Fruit fly (Drosophila melanogaster) whole organism, embryonic: ENCODE data around the gene WDR79.

Source experiments
- Bteb2 ChIP-seq: fragments of 200-800 bp; sonication (Bioruptor generic); optimal IDR thresholded peaks from 2 replicates; lab custom pipeline; 2016; ENCODE audit warnings: missing biosample characterization, missing genetic modification characterization
- CG10267 ChIP-seq: fragments of 200-800 bp; sonication (Bioruptor generic); optimal IDR thresholded peaks from 2 replicates; lab custom pipeline; 2018; ENCODE audit warnings: missing biosample characterization, mild to moderate bottlenecking, missing genetic modification characterization, moderate library complexity
- CG10321 ChIP-seq: fragments of 200-800 bp; sonication (Bioruptor generic); IDR thresholded peaks from 2 replicates; pipeline ENCODE4 v1.3.6; 2022; ENCODE audit warnings: missing biosample characterization, missing genetic modification characterization
- CG10431 ChIP-seq: fragments of 200-800 bp; sonication (Bioruptor generic); optimal IDR thresholded peaks from 3 replicates; lab custom pipeline; 2018; ENCODE audit warnings: missing biosample characterization, mild to moderate bottlenecking, missing genetic modification characterization
- CG11247 ChIP-seq: fragments of 200-800 bp; sonication (Bioruptor generic); IDR thresholded peaks from 2 replicates; pipeline ENCODE4 v1.3.6; 2022; ENCODE audit warnings: missing biosample characterization, missing genetic modification characterization
- CG11696 ChIP-seq: fragments of 200-800 bp; sonication (Bioruptor generic); IDR thresholded peaks from 2 replicates; pipeline ENCODE4 v1.3.6; 2022; ENCODE audit warnings: missing biosample characterization, missing genetic modification characterization
- CG12104 ChIP-seq: fragments of 200-800 bp; sonication (Bioruptor generic); optimal IDR thresholded peaks from 3 replicates; lab custom pipeline; 2016; ENCODE audit warnings: missing biosample characterization, missing genetic modification characterization
- CG12155 ChIP-seq: fragments of 200-800 bp; sonication (Bioruptor generic); optimal IDR thresholded peaks from 3 replicates; lab custom pipeline; 2016; ENCODE audit warnings: missing biosample characterization, missing genetic modification characterization
- CG14710 ChIP-seq: fragments of 200-800 bp; sonication (Bioruptor generic); optimal IDR thresholded peaks from 3 replicates; lab custom pipeline; 2019; ENCODE audit warnings: missing biosample characterization, mild to moderate bottlenecking, missing genetic modification characterization, moderate library complexity
- CG16815 ChIP-seq: fragments of 200-800 bp; sonication (Bioruptor generic); optimal IDR thresholded peaks from 3 replicates; lab custom pipeline; 2017; ENCODE audit warnings: missing biosample characterization, mild to moderate bottlenecking, missing genetic modification characterization
- CG17361 ChIP-seq: fragments of 200-800 bp; sonication (Bioruptor generic); IDR thresholded peaks from 3 replicates; pipeline ENCODE4 v1.3.6; 2022; ENCODE audit warnings: missing biosample characterization, missing genetic modification characterization
- CG17568 ChIP-seq: fragments of 200-800 bp; sonication (Bioruptor generic); optimal IDR thresholded peaks from 2 replicates; lab custom pipeline; 2018; ENCODE audit warnings: missing biosample characterization, mild to moderate bottlenecking, missing genetic modification characterization, moderate library complexity
- CG17802 ChIP-seq: fragments of 200-800 bp; sonication (Bioruptor generic); optimal IDR thresholded peaks from 2 replicates; lab custom pipeline; 2018; ENCODE audit warnings: missing biosample characterization, mild to moderate bottlenecking, missing genetic modification characterization, moderate library complexity
- CG17912 ChIP-seq: fragments of 200-800 bp; sonication (Bioruptor generic); optimal IDR thresholded peaks from 2 replicates; lab custom pipeline; 2018; ENCODE audit warnings: missing biosample characterization, mild to moderate bottlenecking, missing genetic modification characterization
- CG18262 ChIP-seq: fragments of 200-800 bp; optimal IDR thresholded peaks from 3 replicates; lab custom pipeline; 2019; ENCODE audit warnings: missing biosample characterization, mild to moderate bottlenecking, missing genetic modification characterization, moderate library complexity
- CG2129 ChIP-seq: fragments of 200-800 bp; sonication (Bioruptor generic); IDR thresholded peaks from 2 replicates; pipeline ENCODE4 v1.3.6; 2022; ENCODE audit warnings: missing biosample characterization, missing genetic modification characterization; ENCODE audit not compliant: partially characterized antibody
- CG34224 ChIP-seq: fragments of 200-800 bp; sonication (Bioruptor generic); IDR thresholded peaks from 3 replicates; pipeline ENCODE4 v1.3.6; 2022; ENCODE audit warnings: missing biosample characterization, missing genetic modification characterization; ENCODE audit not compliant: partially characterized antibody
- CG34376 ChIP-seq: fragments of 200-800 bp; sonication (Bioruptor generic); optimal IDR thresholded peaks from 2 replicates; lab custom pipeline; 2018; ENCODE audit warnings: missing biosample characterization, mild to moderate bottlenecking, missing genetic modification characterization
- CG8089 ChIP-seq: fragments of 200-800 bp; sonication (Bioruptor generic); optimal IDR thresholded peaks from 3 replicates; lab custom pipeline; 2016; ENCODE audit warnings: missing biosample characterization, missing genetic modification characterization
- CG8924 ChIP-seq: fragments of 200-800 bp; optimal IDR thresholded peaks from 3 replicates; lab custom pipeline; 2019; ENCODE audit warnings: missing biosample characterization, mild to moderate bottlenecking, missing genetic modification characterization, moderate library complexity
- CkIIα-i1 ChIP-seq: fragments of 200-800 bp; sonication (Bioruptor generic); IDR thresholded peaks from 2 replicates; pipeline ENCODE4 v1.3.6; 2022; ENCODE audit warnings: missing biosample characterization, missing genetic modification characterization
- CrebB ChIP-seq: fragments of 200-800 bp; sonication (Bioruptor generic); optimal IDR thresholded peaks from 3 replicates; lab custom pipeline; 2018; ENCODE audit warnings: missing biosample characterization, mild to moderate bottlenecking, missing genetic modification characterization
- Dfd ChIP-seq, 2 experiments: fragments of >200 bp; optimal IDR thresholded peaks; 2 replicates each; lab custom pipeline; 2017; ENCODE audit warnings: missing biosample characterization in 2 of 2, missing genetic modification characterization in 2 of 2
- Dll ChIP-seq: fragments of 200-800 bp; sonication (Bioruptor generic); IDR thresholded peaks from 4 replicates; pipeline ENCODE4 v1.3.6; 2022; ENCODE audit warnings: missing biosample characterization, missing genetic modification characterization; ENCODE audit not compliant: partially characterized antibody
- HLHmδ ChIP-seq: fragments of 200-800 bp; sonication (Bioruptor generic); optimal IDR thresholded peaks from 2 replicates; lab custom pipeline; 2018; ENCODE audit warnings: missing biosample characterization, mild to moderate bottlenecking, missing genetic modification characterization, moderate library complexity
- HmgD ChIP-seq: fragments of 200-800 bp; sonication (Bioruptor generic); optimal IDR thresholded peaks from 3 replicates; lab custom pipeline; 2016; ENCODE audit warnings: missing biosample characterization, missing genetic modification characterization
- Lpt ChIP-seq: fragments of >200 bp; optimal IDR thresholded peaks from 2 replicates; lab custom pipeline; 2018; ENCODE audit warnings: missing biosample characterization, missing genetic modification characterization
- ab ChIP-seq: fragments of 200-800 bp; sonication (Bioruptor generic); optimal IDR thresholded peaks from 2 replicates; lab custom pipeline; 2016; ENCODE audit warnings: missing biosample characterization, missing genetic modification characterization
- ara ChIP-seq: fragments of 200-800 bp; sonication (Bioruptor generic); IDR thresholded peaks from 2 replicates; pipeline ENCODE4 v1.3.6; 2022; ENCODE audit warnings: missing biosample characterization, missing genetic modification characterization
- bab2 ChIP-seq: fragments of 200-800 bp; sonication (Bioruptor generic); optimal IDR thresholded peaks from 2 replicates; lab custom pipeline; 2016; ENCODE audit warnings: missing biosample characterization, missing genetic modification characterization
- bcd ChIP-seq: fragments of 200-800 bp; sonication (Bioruptor generic); optimal IDR thresholded peaks from 2 replicates; lab custom pipeline; 2017; ENCODE audit warnings: missing biosample characterization, mild to moderate bottlenecking, missing genetic modification characterization
- bowl ChIP-seq: fragments of 200-800 bp; sonication (Bioruptor generic); IDR thresholded peaks from 2 replicates; pipeline ENCODE4 v1.3.6; 2022; ENCODE audit warnings: missing biosample characterization, missing genetic modification characterization
- btn ChIP-seq: fragments of 200-800 bp; sonication (Bioruptor generic); optimal IDR thresholded peaks from 2 replicates; lab custom pipeline; 2016; ENCODE audit warnings: missing biosample characterization, missing genetic modification characterization
- chm ChIP-seq: fragments of 200-800 bp; sonication (Bioruptor generic); IDR thresholded peaks from 2 replicates; pipeline ENCODE4 v1.3.6; 2022; ENCODE audit warnings: missing biosample characterization, missing genetic modification characterization
- crol ChIP-seq: fragments of 200-800 bp; sonication (Bioruptor generic); IDR thresholded peaks from 2 replicates; pipeline ENCODE4 v1.3.6; 2022; ENCODE audit warnings: missing biosample characterization, missing genetic modification characterization
- crp ChIP-seq, 2 experiments: fragments of 200-800 bp; sonication (Bioruptor generic); optimal IDR thresholded peaks; 2 replicates in 1 of 2; 3 replicates in 1 of 2; lab custom pipeline; 2017; ENCODE audit warnings: missing biosample characterization in 2 of 2, missing genetic modification characterization in 2 of 2, mild to moderate bottlenecking in 1 of 2, moderate library complexity in 1 of 2
- dan ChIP-seq: fragments of 200-800 bp; sonication (Bioruptor generic); IDR thresholded peaks from 2 replicates; pipeline ENCODE4 v1.3.6; 2022; ENCODE audit warnings: missing biosample characterization, missing genetic modification characterization
- en ChIP-seq: fragments of 200-800 bp; sonication (Bioruptor generic); optimal IDR thresholded peaks from 2 replicates; lab custom pipeline; 2016; ENCODE audit warnings: missing biosample characterization, missing genetic modification characterization
- ftz-f1 ChIP-seq: fragments of 200-800 bp; sonication (Bioruptor generic); optimal IDR thresholded peaks from 2 replicates; lab custom pipeline; 2016; ENCODE audit warnings: missing biosample characterization, missing genetic modification characterization
- gcm2 ChIP-seq: fragments of 200-800 bp; sonication (Bioruptor generic); optimal IDR thresholded peaks from 2 replicates; lab custom pipeline; 2016; ENCODE audit warnings: missing biosample characterization, missing genetic modification characterization
- hb ChIP-seq: fragments of 200-800 bp; sonication (Bioruptor generic); IDR thresholded peaks from 3 replicates; pipeline ENCODE4 v1.3.6; 2022; ENCODE audit warnings: missing biosample characterization, missing genetic modification characterization; ENCODE audit not compliant: partially characterized antibody
- hkb ChIP-seq, 2 experiments: fragments of 200-800 bp in 1 of 2; fragments of >200 bp in 1 of 2; sonication (Bioruptor generic) in 1 of 2; IDR thresholded peaks in 1 of 2; optimal IDR thresholded peaks in 1 of 2; 2 replicates each; pipeline versions ENCODE4 v1.3.6 to Lab custom; 2017 to 2022; ENCODE audit warnings: missing biosample characterization in 1 of 2, missing genetic modification characterization in 1 of 2
- kay ChIP-seq: fragments of 200-800 bp; sonication (Bioruptor generic); optimal IDR thresholded peaks from 2 replicates; lab custom pipeline; 2016; ENCODE audit warnings: missing biosample characterization, missing genetic modification characterization
- lilli ChIP-seq: fragments of 200-800 bp; sonication (Bioruptor generic); optimal IDR thresholded peaks from 3 replicates; lab custom pipeline; 2016; ENCODE audit warnings: missing biosample characterization, missing genetic modification characterization
- mld ChIP-seq: fragments of 200-800 bp; sonication (Bioruptor generic); IDR thresholded peaks from 3 replicates; pipeline ENCODE4 v1.3.6; 2022; ENCODE audit warnings: missing biosample characterization, missing genetic modification characterization; ENCODE audit not compliant: partially characterized antibody
- run ChIP-seq: fragments of 200-800 bp; sonication (Bioruptor generic); optimal IDR thresholded peaks from 3 replicates; lab custom pipeline; 2018; ENCODE audit warnings: missing biosample characterization, mild to moderate bottlenecking, missing genetic modification characterization
- stc ChIP-seq: fragments of 200-800 bp; sonication (Bioruptor generic); IDR thresholded peaks from 2 replicates; pipeline ENCODE4 v1.3.6; 2022; ENCODE audit warnings: missing biosample characterization, missing genetic modification characterization
- tll ChIP-seq, 2 experiments: fragments of 200-800 bp in 1 of 2; fragments of >200 bp in 1 of 2; sonication (Bioruptor generic) in 1 of 2; optimal IDR thresholded peaks; 2 replicates each; lab custom pipeline; 2017 to 2019; ENCODE audit warnings: missing biosample characterization in 2 of 2, missing genetic modification characterization in 2 of 2, mild to moderate bottlenecking in 1 of 2, moderate library complexity in 1 of 2

WDR79 gene

dm6 chr2L:6098479-6099269 is 28.9 kb downstream of the WDR79 start, which contains the start of gene CG9175 (continued):
- TF ChIP-seq mld (peak; percentile 88), tll (GFP tag; optimal IDR thresholded peaks at IDR 0.05; lab: Kevin White, UChicago) (peak in 1 of 2 experiments; percentile 78), CG14710 (peak; percentile 76), crol (GFP tag; lab: Robert Waterston, UW) (peak; percentile 40), CkIIα-i1 (GFP tag; lab: Robert Waterston, UW) (no peak), run (tag; lab: Kevin White, UChicago) (no peak), CG10267 (peak; percentile 59), ara (no peak), CG16815 (GFP tag; lab: Kevin White, UChicago) (no peak), bcd (GFP tag; lab: Kevin White, UChicago) (peak; percentile 43), ab (no peak), CG10321 (GFP tag; lab: Robert Waterston, UW) (no peak), stc (peak; percentile 35; the same call in 1 of the 2 replicates), gcm2 (GFP tag; lab: Kevin White, UChicago) (no peak), CG18262 (tag; lab: Kevin White, UChicago) (peak; percentile 22), Dll (GFP tag; lab: Robert Waterston, UW) (peak; percentile 95), CG17802 (no peak), Dfd (GFP tag; optimal IDR thresholded peaks at IDR 0.05; lab: Kevin White, UChicago) (no peak), en (no peak), hkb (optimal IDR thresholded peaks at IDR 0.05; lab: Kevin White, UChicago) (no peak), hkb (GFP tag; IDR thresholded peaks at IDR 0.05; lab: Robert Waterston, UW) (no peak), btn (GFP tag; lab: Kevin White, UChicago) (no peak), bowl (GFP tag; lab: Robert Waterston, UW) (no peak), crp (GFP tag; optimal IDR thresholded peaks at IDR 0.05; lab: Kevin White, UChicago) (peak; percentile 100), CG2129 (GFP tag; lab: Robert Waterston, UW) (peak; percentile 89), CG11696 (GFP tag; lab: Robert Waterston, UW) (no peak), Lpt (GFP tag; lab: Kevin White, UChicago) (no peak), CG12104 (GFP tag; lab: Kevin White, UChicago) (peak; percentile 15), CG17912 (peak; percentile 63), chm (GFP tag; lab: Robert Waterston, UW) (peak; percentile 41; the same call in 1 of the 2 replicates), CG12155 (GFP tag; lab: Kevin White, UChicago) (peak; percentile 33), kay (GFP tag; lab: Kevin White, UChicago) (no peak), bab2 (GFP tag; lab: Kevin White, UChicago) (peak; percentile 8), CG11247 (GFP tag; lab: Robert Waterston, UW) (0 out of 2 replicates have a peak, but pooled peaks have one; percentile 13), lilli (GFP tag; lab: Kevin White, UChicago) (peak; percentile 41), CG10431 (GFP tag; lab: Kevin White, UChicago) (no peak), CG17568 (GFP tag; lab: Kevin White, UChicago) (no peak), HmgD (GFP tag; lab: Kevin White, UChicago) (peak; percentile 73), CG34224 (GFP tag; lab: Robert Waterston, UW) (peak; percentile 99), dan (GFP tag; lab: Robert Waterston, UW) (no peak), Bteb2 (GFP tag; lab: Kevin White, UChicago) (no peak), CG8924 (peak; percentile 72), CG8089 (GFP tag; lab: Kevin White, UChicago) (no peak), CG17361 (GFP tag; lab: Robert Waterston, UW) (peak; percentile 19; the same call in 1 of the 3 replicates), CG34376 (GFP tag; lab: Kevin White, UChicago) (peak; percentile 60), hb (GFP tag; lab: Robert Waterston, UW) (peak; percentile 93), CrebB (tag; lab: Kevin White, UChicago) (peak; percentile 42), ftz-f1 (GFP tag; lab: Kevin White, UChicago) (peak; percentile 5), HLHmδ (GFP tag; lab: Kevin White, UChicago) (peak; percentile 83)
